Fruit fly (Drosophila melanogaster): ENCODE measurements around the gene Grx1.

The Grx1 gene

DNA sequence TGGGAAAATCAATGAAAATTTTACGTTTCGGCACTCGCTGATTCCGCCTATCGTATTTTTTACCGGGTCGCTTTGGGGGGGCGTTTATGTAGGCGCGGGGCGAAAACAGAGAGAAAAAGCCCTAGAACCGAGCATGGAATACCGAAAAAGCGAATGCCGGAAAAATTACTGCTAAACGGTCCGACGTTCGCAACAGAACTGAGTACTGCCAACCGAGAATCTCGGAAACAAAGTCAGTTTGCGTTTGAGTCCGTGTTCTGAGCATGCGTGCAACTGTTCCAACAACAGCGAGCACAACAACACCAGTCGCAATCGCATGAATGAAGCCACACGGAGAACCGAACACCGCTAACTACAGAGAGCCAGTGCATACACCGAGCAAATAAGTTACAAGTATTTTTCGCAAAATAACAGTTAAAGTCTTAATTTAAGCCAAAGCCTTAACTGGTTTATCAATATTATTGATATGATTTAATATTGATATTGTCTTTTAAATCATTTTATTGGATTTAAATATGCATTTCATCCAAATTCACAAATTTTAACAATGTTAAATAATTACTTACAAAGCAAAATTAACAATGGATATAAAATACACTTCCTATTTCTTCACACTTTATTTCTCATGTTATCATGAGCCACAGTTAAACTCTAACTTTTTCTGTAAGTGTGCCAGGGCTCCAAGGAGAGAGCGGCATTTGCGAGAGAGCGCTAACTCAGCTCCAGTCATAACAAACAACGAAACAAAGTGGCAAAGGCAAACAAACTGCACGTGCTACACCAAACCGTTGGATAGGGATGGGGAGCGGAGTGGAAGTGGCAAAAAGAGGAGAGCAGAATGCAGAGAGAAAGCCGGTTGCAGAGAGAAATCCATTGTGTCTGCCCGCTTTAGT, 21.5 kb downstream of the Grx1 start, which contains the start of gene CG3961 (continued):
- TF ChIP-seq Fer2 (tag; optimal IDR thresholded peaks at IDR 0.05) (peak; percentile 85), pzg (GFP tag; optimal IDR thresholded peaks at IDR 0.05) (no peak), CG1529 (GFP tag; optimal IDR thresholded peaks at IDR 0.05) (peak; percentile 99), twi (tag; optimal IDR thresholded peaks at IDR 0.05) (peak; percentile 96), Hr3 (GFP tag; optimal IDR thresholded peaks at IDR 0.05) (peak; percentile 98), Fer1 (GFP tag; optimal IDR thresholded peaks at IDR 0.05) (peak; percentile 96), dmrt11E (tag; optimal IDR thresholded peaks at IDR 0.05) (peak; percentile 98), Gsc (GFP tag; IDR thresholded peaks at IDR 0.05) (no peak), CG2202 (tag; optimal IDR thresholded peaks at IDR 0.05) (peak; percentile 98), chn (GFP tag; optimal IDR thresholded peaks at IDR 0.05) (peak; percentile 92), Hand (GFP tag; optimal IDR thresholded peaks at IDR 0.05) (peak; percentile 96), bowl (GFP tag; IDR thresholded peaks at IDR 0.05) (peak; percentile 52; the same call in 1 of the 2 replicates), nerfin-1 (tag; optimal IDR thresholded peaks at IDR 0.05) (peak; percentile 97), C15 (GFP tag; IDR thresholded peaks at IDR 0.05) (no peak; the same call in 2 of the 3 replicates), hb (GFP tag; IDR thresholded peaks at IDR 0.05; ENCODE audit: partially characterized antibody) (0 out of 3 replicates have a peak, but pooled peaks have one; percentile 32), CG15011 (GFP tag; optimal IDR thresholded peaks at IDR 0.05) (peak; percentile 97), Hsf (GFP tag; optimal IDR thresholded peaks at IDR 0.05) (peak; percentile 96), Poxn (GFP tag; IDR thresholded peaks at IDR 0.05) (no peak), Dll (GFP tag; IDR thresholded peaks at IDR 0.05; ENCODE audit: partially characterized antibody) (no peak), bab2 (GFP tag; optimal IDR thresholded peaks at IDR 0.05) (peak; percentile 93), z (GFP tag; IDR thresholded peaks at IDR 0.05) (0 out of 3 replicates have a peak, but pooled peaks have one; percentile 10), ase (GFP tag; IDR thresholded peaks at IDR 0.05) (peak; percentile 88), org-1 (GFP tag; optimal IDR thresholded peaks at IDR 0.05) (peak; percentile 99), caup (GFP tag; optimal IDR thresholded peaks at IDR 0.05; ENCODE audit: severe bottlenecking) (peak; percentile 94), maf-S (GFP tag; optimal IDR thresholded peaks at IDR 0.05) (peak; percentile 79), CG12299 (tag; optimal IDR thresholded peaks at IDR 0.05) (peak; percentile 95), vvl (GFP tag; IDR thresholded peaks at IDR 0.05) (peak; percentile 94), cg (GFP tag; optimal IDR thresholded peaks at IDR 0.05) (no peak), CG4328 (GFP tag; optimal IDR thresholded peaks at IDR 0.05) (peak; percentile 96), D19A (tag; optimal IDR thresholded peaks at IDR 0.05) (peak; percentile 97), CG6813 (GFP tag; optimal IDR thresholded peaks at IDR 0.05) (peak; percentile 96), da (GFP tag; optimal IDR thresholded peaks at IDR 0.05) (peak; percentile 53), Nf-YC (tag; optimal IDR thresholded peaks at IDR 0.05) (peak; percentile 89), bsh (GFP tag; optimal IDR thresholded peaks at IDR 0.05) (peak; percentile 97 to 98), fd3F (GFP tag; optimal IDR thresholded peaks at IDR 0.05) (peak; percentile 93), CG34422 (GFP tag; IDR thresholded peaks at IDR 0.05) (peak; percentile 93), CG1792 (GFP tag; optimal IDR thresholded peaks at IDR 0.05) (peak; percentile 63), Deaf1 (tag; optimal IDR thresholded peaks at IDR 0.05) (peak; percentile 86), CG11085 (GFP tag; IDR thresholded peaks at IDR 0.05) (peak; percentile 59), CG14710 (tag; optimal IDR thresholded peaks at IDR 0.05) (peak; percentile 98), YL-1 (GFP tag; optimal IDR thresholded peaks at IDR 0.05) (peak; percentile 88), CG2129 (GFP tag; IDR thresholded peaks at IDR 0.05; ENCODE audit: partially characterized antibody) (no peak), crp (GFP tag; optimal IDR thresholded peaks at IDR 0.05) (peak in 1 of 2 experiments; percentile 72), D (optimal IDR thresholded peaks at IDR 0.05) (no peak), D (GFP tag; optimal IDR thresholded peaks at IDR 0.05) (peak; percentile 99), CG31365 (tag; optimal IDR thresholded peaks at IDR 0.05) (peak; percentile 46), Doc2 (GFP tag; IDR thresholded peaks at IDR 0.05) (no peak), Dip2 (GFP tag; IDR thresholded peaks at IDR 0.05) (no peak; the same call in 1 of the 2 replicates)
